Worm (Caenorhabditis elegans) whole organism, mixed stage, embryonic: ENCODE data around the gene C14E2.11.

Source experiments
- M03D4.4 ChIP-seq: sonication (generic microtip); optimal IDR thresholded peaks from 2 replicates; lab custom pipeline; 2017; ENCODE audit warnings: mild to moderate bottlenecking, missing genetic modification characterization, missing compliant biosample characterization
- bed-3 ChIP-seq: fragments of 200-800 bp; sonication (Bioruptor generic); optimal IDR thresholded peaks from 3 replicates; lab custom pipeline; 2018; ENCODE audit warnings: mild to moderate bottlenecking, missing genetic modification characterization, moderate library complexity, missing compliant biosample characterization
- blmp-1 ChIP-seq: fragments of 150-350 bp; optimal IDR thresholded peaks from 2 replicates; lab custom pipeline; 2014; ENCODE audit warnings: missing biosample characterization, missing genetic modification characterization
- ceh-39 ChIP-seq: fragments of 150-350 bp; optimal IDR thresholded peaks from 2 replicates; lab custom pipeline; 2014; ENCODE audit warnings: missing biosample characterization, missing genetic modification characterization
- ceh-43 ChIP-seq: fragments of 200-800 bp; sonication (Bioruptor generic); optimal IDR thresholded peaks from 2 replicates; lab custom pipeline; 2018; ENCODE audit warnings: mild to moderate bottlenecking, missing genetic modification characterization, moderate library complexity, missing compliant biosample characterization
- ceh-83 ChIP-seq: fragments of 200-800 bp; sonication (Bioruptor generic); optimal IDR thresholded peaks from 2 replicates; lab custom pipeline; 2018; ENCODE audit warnings: mild to moderate bottlenecking, missing genetic modification characterization, missing compliant biosample characterization
- ces-1 ChIP-seq: fragments of 150-350 bp; optimal IDR thresholded peaks from 2 replicates; lab custom pipeline; 2014; ENCODE audit warnings: missing biosample characterization, missing genetic modification reagents, missing genetic modification characterization
- cnd-1 ChIP-seq: fragments of 200-800 bp; sonication (Bioruptor generic); optimal IDR thresholded peaks from 2 replicates; lab custom pipeline; 2018; ENCODE audit warnings: mild to moderate bottlenecking, missing genetic modification characterization, missing compliant biosample characterization
- drap-1 ChIP-seq: fragments of 200-800 bp; sonication (Bioruptor generic); optimal IDR thresholded peaks from 3 replicates; lab custom pipeline; 2018; ENCODE audit warnings: mild to moderate bottlenecking, missing genetic modification characterization, missing compliant biosample characterization
- elt-1 ChIP-seq: sonication (generic microtip); optimal IDR thresholded peaks from 2 replicates; lab custom pipeline; 2017; ENCODE audit warnings: missing genetic modification characterization, mild to moderate bottlenecking, missing compliant biosample characterization, antibody characterized with exemption, moderate library complexity, borderline replicate concordance; ENCODE audit not compliant: insufficient read depth
- elt-3 ChIP-seq: fragments of 150-350 bp; optimal IDR thresholded peaks from 2 replicates; lab custom pipeline; 2014; ENCODE audit warnings: missing biosample characterization, missing genetic modification characterization
- flh-1 ChIP-seq: fragments of 200-800 bp; sonication (Bioruptor generic); optimal IDR thresholded peaks from 2 replicates; lab custom pipeline; 2018; ENCODE audit warnings: mild to moderate bottlenecking, missing genetic modification characterization, moderate library complexity, missing compliant biosample characterization
- hlh-1 ChIP-seq: fragments of 150-350 bp; optimal IDR thresholded peaks from 2 replicates; lab custom pipeline; 2014; ENCODE audit warnings: missing biosample characterization, missing genetic modification reagents, missing genetic modification characterization
- lin-13 ChIP-seq: fragments of 150-350 bp; optimal IDR thresholded peaks from 2 replicates; lab custom pipeline; 2014; ENCODE audit warnings: missing biosample characterization, missing genetic modification characterization
- lin-32 ChIP-seq: fragments of 200-800 bp; sonication (Bioruptor generic); optimal IDR thresholded peaks from 2 replicates; lab custom pipeline; 2018; ENCODE audit warnings: mild to moderate bottlenecking, missing genetic modification characterization, missing compliant biosample characterization
- mab-5 ChIP-seq: fragments of 150-350 bp; optimal IDR thresholded peaks from 2 replicates; lab custom pipeline; 2014; ENCODE audit warnings: missing biosample characterization, missing genetic modification characterization
- mep-1 ChIP-seq: fragments of 150-350 bp; optimal IDR thresholded peaks from 2 replicates; lab custom pipeline; 2017; ENCODE audit warnings: missing biosample characterization, missing genetic modification reagents, missing genetic modification characterization, inconsistent platforms
- mls-2 ChIP-seq: sonication (generic microtip); optimal IDR thresholded peaks from 2 replicates; lab custom pipeline; 2016; ENCODE audit warnings: mild to moderate bottlenecking, missing genetic modification characterization, moderate library complexity, missing compliant biosample characterization
- nhr-2 ChIP-seq: fragments of 150-350 bp; optimal IDR thresholded peaks from 2 replicates; lab custom pipeline; 2014; ENCODE audit warnings: missing biosample characterization, missing genetic modification characterization
- nhr-237 ChIP-seq: fragments of 150-350 bp; optimal IDR thresholded peaks from 2 replicates; lab custom pipeline; 2014; ENCODE audit warnings: missing biosample characterization, missing genetic modification characterization
- nhr-28 ChIP-seq: fragments of 150-350 bp; optimal IDR thresholded peaks from 2 replicates; lab custom pipeline; 2014; ENCODE audit warnings: missing biosample characterization, missing genetic modification characterization
- nhr-76 ChIP-seq: sonication (generic microtip); optimal IDR thresholded peaks from 2 replicates; lab custom pipeline; 2017; ENCODE audit warnings: missing biosample characterization, missing genetic modification characterization
- pha-4 ChIP-seq: fragments of 150-350 bp; optimal IDR thresholded peaks from 2 replicates; lab custom pipeline; 2018; ENCODE audit warnings: missing biosample characterization, missing genetic modification reagents, missing genetic modification characterization
- sem-2 ChIP-seq: fragments of 200-800 bp; sonication (Bioruptor generic); optimal IDR thresholded peaks from 2 replicates; lab custom pipeline; 2018; ENCODE audit warnings: mild to moderate bottlenecking, missing genetic modification characterization, missing compliant biosample characterization
- snpc-4 ChIP-seq: fragments of 150-350 bp; optimal IDR thresholded peaks from 2 replicates; lab custom pipeline; 2014; ENCODE audit warnings: missing biosample characterization, missing genetic modification characterization
- sptf-1 ChIP-seq: sonication (generic microtip); optimal IDR thresholded peaks from 2 replicates; lab custom pipeline; 2017; ENCODE audit warnings: mild to moderate bottlenecking, missing genetic modification characterization, moderate library complexity, missing compliant biosample characterization
- tbx-8 ChIP-seq: fragments of 200-800 bp; sonication (Bioruptor generic); optimal IDR thresholded peaks from 2 replicates; lab custom pipeline; 2018; ENCODE audit warnings: mild to moderate bottlenecking, missing genetic modification characterization, moderate library complexity, missing compliant biosample characterization
- unc-120 ChIP-seq: sonication (generic microtip); optimal IDR thresholded peaks from 2 replicates; lab custom pipeline; 2017; ENCODE audit warnings: missing genetic modification characterization, missing compliant biosample characterization; ENCODE audit not compliant: poor library complexity, severe bottlenecking
- unc-39 ChIP-seq: fragments of 150-350 bp; optimal IDR thresholded peaks from 2 replicates; lab custom pipeline; 2014; ENCODE audit warnings: missing biosample characterization, missing genetic modification characterization
- unc-62 ChIP-seq: fragments of 150-350 bp; optimal IDR thresholded peaks from 2 replicates; lab custom pipeline; 2014; ENCODE audit warnings: missing biosample characterization, missing genetic modification reagents, missing genetic modification characterization
- zip-8 ChIP-seq: fragments of 150-350 bp; optimal IDR thresholded peaks from 2 replicates; lab custom pipeline; 2014; ENCODE audit warnings: missing biosample characterization, missing genetic modification characterization
- ztf-11 ChIP-seq: fragments of 150-350 bp; optimal IDR thresholded peaks from 2 replicates; lab custom pipeline; 2014; ENCODE audit warnings: missing biosample characterization, missing genetic modification characterization

Gene C14E2.11

DNA sequence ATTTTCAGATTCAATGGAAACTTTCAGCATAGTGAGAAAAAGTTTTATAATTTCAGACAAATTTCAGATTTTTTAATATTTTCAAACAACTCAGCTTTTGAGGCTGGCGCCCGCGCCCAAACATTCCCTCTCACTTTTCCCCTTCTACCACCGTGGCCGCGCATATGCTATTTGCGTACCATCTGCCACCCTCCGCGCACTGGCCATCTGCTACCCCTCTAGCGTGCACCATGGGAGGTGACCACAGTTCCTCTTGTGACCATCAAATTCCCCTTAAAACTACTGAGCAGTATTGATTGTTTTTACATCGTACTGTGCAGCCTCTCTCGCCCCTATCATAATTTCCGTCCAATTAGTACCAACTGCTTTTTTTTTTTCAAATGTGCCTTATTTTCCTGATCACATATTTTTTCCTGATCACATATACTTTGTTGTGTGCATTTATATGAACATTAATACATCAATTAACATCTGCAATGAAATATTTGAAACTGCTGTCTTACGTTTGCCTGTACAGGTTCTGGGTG is at the start of gene C14E2.11:
TSS of gene C14E2.11 (plus strand) at position 477 of the 527 bp plus-strand sequence.
- peak; percentile 87 for TF ChIP-seq lin-32 (GFP tag; lab: Kevin White, UChicago)
- no peak for TF ChIP-seq pha-4
- no peak for TF ChIP-seq elt-1 (tag; lab: Kevin White, UChicago)
- peak; percentile 94 for TF ChIP-seq cnd-1 (tag; lab: Kevin White, UChicago)

DNA sequence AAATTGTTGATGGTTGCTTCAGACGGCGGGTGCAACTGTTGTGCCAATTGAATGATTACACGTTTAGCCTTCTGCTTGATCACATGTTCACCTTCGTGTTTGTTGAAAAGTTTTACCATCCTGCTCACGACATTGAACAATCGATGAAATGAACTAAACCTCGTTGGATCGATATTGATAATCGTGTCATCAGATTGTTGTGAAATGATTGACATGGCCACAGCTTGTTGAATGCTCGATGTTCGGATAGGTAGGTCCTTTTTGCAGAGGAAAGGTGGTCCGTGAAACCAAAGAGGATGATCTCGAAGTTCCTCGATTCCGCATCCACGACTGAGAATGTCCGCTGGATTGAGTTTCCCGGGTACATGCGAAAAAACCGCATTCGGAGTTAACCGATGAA is 31.6 kb upstream of the C14E2.11 start:
- TF ChIP-seq sptf-1 (no peak), ceh-43 (GFP tag; lab: Kevin White, UChicago) (no peak), sem-2 (GFP tag; lab: Kevin White, UChicago) (no peak)

DNA sequence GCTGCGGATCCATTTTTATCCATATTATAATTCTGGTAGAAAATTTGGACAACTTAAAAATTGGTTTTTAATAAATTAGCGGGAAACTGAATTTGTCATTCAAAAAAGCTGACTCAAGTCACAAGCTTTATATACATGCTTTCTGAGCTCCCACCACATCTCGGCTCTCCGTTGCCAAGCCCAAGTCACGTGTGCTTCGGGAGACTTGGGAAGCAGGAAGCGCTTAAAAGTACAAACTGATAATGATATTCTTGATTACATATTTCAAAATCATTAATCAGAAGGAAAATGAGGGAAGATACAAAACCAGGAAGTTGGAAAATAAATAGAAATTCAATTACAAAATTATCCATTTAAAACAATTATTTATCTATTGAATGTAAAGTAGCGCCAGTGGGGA is 23.3 kb upstream of the C14E2.11 start, which contains the start of gene elc-2:
TSS of gene elc-2 (minus strand) at position 101 of the 400 bp plus-strand sequence.
- no peak for TF ChIP-seq unc-120 (tag; lab: Kevin White, UChicago)
- no peak for TF ChIP-seq bed-3 (GFP tag; lab: Kevin White, UChicago)
- no peak for TF ChIP-seq flh-1
- no peak for TF ChIP-seq cnd-1 (tag; lab: Kevin White, UChicago)
- no peak for TF ChIP-seq sptf-1
- no peak for TF ChIP-seq M03D4.4
- TF ChIP-seq ceh-39 (tag; lab: Kevin White, UChicago) = no peak
- no peak for TF ChIP-seq pha-4
- TF ChIP-seq nhr-76 (tag; lab: Kevin White, UChicago) = no peak
- TF ChIP-seq ceh-43 (GFP tag; lab: Kevin White, UChicago) = no peak
- TF ChIP-seq nhr-28 (tag; lab: Kevin White, UChicago) = no peak
- TF ChIP-seq hlh-1 (tag; lab: Kevin White, UChicago) = no peak
- TF ChIP-seq unc-39 (tag; lab: Kevin White, UChicago) = no peak
- TF ChIP-seq blmp-1 (tag; lab: Kevin White, UChicago) = no peak

DNA sequence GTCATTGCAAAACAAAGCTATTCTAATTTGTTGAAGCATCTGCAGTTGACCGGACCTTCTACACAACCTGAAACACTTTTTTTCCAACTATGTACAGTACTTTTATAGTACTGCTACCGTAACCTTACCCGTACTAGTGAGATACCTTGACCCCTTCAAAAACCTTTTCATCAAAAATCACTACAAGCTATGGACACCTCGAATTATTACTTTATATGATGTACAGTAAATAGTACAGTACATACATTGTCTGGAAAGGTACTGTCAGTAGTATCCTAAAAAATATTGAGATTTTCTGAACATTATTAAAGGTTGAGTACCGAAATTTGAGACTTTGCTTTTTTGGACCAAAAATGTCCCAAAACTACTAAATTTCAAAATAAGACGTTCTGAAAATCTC is 15.6 kb upstream of the C14E2.11 start:
- TF ChIP-seq flh-1 (no peak), pha-4 (no peak), lin-13 (no peak), mep-1 (tag; lab: Kevin White, UChicago) (no peak), nhr-237 (no peak), M03D4.4 (no peak), lin-32 (GFP tag; lab: Kevin White, UChicago) (no peak), nhr-28 (tag; lab: Kevin White, UChicago) (no peak), nhr-2 (tag; lab: Kevin White, UChicago) (no peak), mls-2 (no peak), snpc-4 (no peak), zip-8 (tag; lab: Kevin White, UChicago) (no peak), drap-1 (GFP tag; lab: Kevin White, UChicago) (no peak), bed-3 (GFP tag; lab: Kevin White, UChicago) (no peak), ztf-11 (tag; lab: Kevin White, UChicago) (no peak)
- TF ChIP-seq, all 35 proteins: peak for 0

DNA sequence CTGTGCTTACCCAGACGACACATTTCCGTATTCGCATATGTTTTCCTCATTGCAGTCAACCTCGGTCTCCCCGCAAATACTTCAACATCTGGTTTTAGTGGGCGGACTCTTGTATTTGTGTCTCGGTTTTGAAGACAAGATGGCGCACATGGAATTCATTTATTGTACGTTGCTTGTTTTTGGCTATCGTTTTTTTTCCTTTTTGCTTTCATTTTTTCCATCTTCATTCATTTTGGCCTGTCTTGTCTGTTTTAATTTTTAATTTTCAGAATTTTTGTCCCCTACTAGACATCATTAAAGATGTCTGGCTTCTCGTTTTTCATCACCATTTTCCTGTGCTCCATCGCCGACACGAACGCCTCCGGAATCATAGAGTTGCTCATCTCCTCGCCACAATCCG is 14.6 kb upstream of the C14E2.11 start, which contains the start of gene arg-1:
TSS of gene arg-1 (plus strand) at position 301 of the 400 bp plus-strand sequence.
- no peak for TF ChIP-seq lin-13
- TF ChIP-seq zip-8 (tag; lab: Kevin White, UChicago) = no peak
- TF ChIP-seq ces-1 (GFP tag; lab: Kevin White, UChicago) = no peak
- TF ChIP-seq nhr-76 (tag; lab: Kevin White, UChicago) = no peak
- TF ChIP-seq ceh-39 (tag; lab: Kevin White, UChicago) = no peak
- TF ChIP-seq ceh-43 (GFP tag; lab: Kevin White, UChicago) = no peak
- TF ChIP-seq hlh-1 (tag; lab: Kevin White, UChicago) = no peak
- TF ChIP-seq tbx-8 = no peak
- TF ChIP-seq elt-3 (tag; lab: Kevin White, UChicago) = no peak
- TF ChIP-seq mab-5 = no peak
- TF ChIP-seq unc-62 (GFP tag; lab: Kevin White, UChicago) = no peak
- TF ChIP-seq lin-32 (GFP tag; lab: Kevin White, UChicago) = no peak
- no peak for TF ChIP-seq sptf-1
- no peak for TF ChIP-seq elt-1 (tag; lab: Kevin White, UChicago)
- TF ChIP-seq ceh-83 = no peak
- TF ChIP-seq pha-4 = no peak
- no peak for TF ChIP-seq sem-2 (GFP tag; lab: Kevin White, UChicago)
- TF ChIP-seq nhr-28 (tag; lab: Kevin White, UChicago) = no peak
- no peak for TF ChIP-seq cnd-1 (tag; lab: Kevin White, UChicago)
- no peak for TF ChIP-seq mep-1 (tag; lab: Kevin White, UChicago)
